Worm (Caenorhabditis elegans): ENCODE results near the gene M18.6.

The M18.6 gene

DNA sequence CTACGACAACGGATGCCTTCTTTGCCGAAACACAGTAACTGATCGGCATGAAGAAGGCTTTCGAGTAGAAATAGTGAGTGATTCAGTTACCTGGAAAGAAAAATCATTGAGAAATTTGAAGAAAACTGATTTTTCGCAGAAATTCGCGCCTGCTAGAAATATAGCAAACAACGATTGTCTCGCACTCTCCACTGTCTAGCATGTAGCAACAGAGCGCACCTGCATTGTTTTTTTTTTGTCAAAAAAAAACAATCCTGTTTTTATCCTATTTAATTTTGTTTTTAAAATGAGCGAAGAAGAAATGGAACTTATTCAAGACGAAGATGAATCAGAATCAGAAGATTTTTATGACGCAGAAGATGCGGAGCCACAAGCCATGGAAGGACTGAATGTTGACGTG lies at the start of gene M18.6, which contains the start of gene ddb-1:
TSS of gene M18.6 (plus strand) at position 235 of the 400 bp plus-strand sequence.
TSS of gene ddb-1 (minus strand) at position 90 of the 400 bp plus-strand sequence.
- no peak for TF ChIP-seq unc-62 (GFP tag; optimal IDR thresholded peaks at IDR 0.05)

- TF ChIP-seq unc-62 (GFP tag; optimal IDR thresholded peaks at IDR 0.05): no peak
Measured at ce11 chrIV:12075497-12075896, 45.6 kb upstream of the M18.6 start, which contains the start of gene K08E4.7. Gene K08E4.7, plus strand, starts transcription at chrIV:12075797.

ce11 chrIV:12078112-12078812 lies 42.8 kb upstream of the M18.6 start, which contains the start of gene tmed-1:
Gene tmed-1, minus strand, starts transcription at chrIV:12078162.
- TF ChIP-seq unc-62 (GFP tag; optimal IDR thresholded peaks at IDR 0.05): no peak

- TF ChIP-seq unc-62 (GFP tag; optimal IDR thresholded peaks at IDR 0.05): no peak
Measured at ce11 chrIV:12078907-12079523, 42.1 kb upstream of the M18.6 start, which contains the start of gene lex-1. Gene lex-1, plus strand, starts transcription at chrIV:12079473.

- no peak for TF ChIP-seq unc-62 (GFP tag; optimal IDR thresholded peaks at IDR 0.05)
Measured at ce11 chrIV:12080807-12081206, 40.3 kb upstream of the M18.6 start.

DNA sequence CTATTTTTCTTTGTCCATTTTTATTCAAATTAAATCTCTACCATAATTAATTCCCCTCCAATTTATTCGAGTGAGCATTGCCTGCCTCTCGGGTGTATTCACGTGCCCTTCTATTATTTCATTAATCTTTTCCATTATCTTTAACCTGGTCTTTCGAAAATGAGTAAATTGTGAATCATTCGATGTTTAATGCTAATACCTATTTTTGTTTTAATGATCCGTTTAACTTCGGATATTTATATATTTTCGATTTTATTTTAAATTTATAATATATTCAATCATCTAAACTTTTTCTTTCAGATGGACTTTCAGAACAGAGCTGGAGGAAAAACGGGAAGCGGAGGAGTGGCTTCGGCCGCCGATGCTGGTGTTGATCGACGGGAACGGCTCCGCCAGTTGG lies 36.9 kb upstream of the M18.6 start, which contains the start of gene repo-1:
TSS of gene repo-1 (plus strand) at position 301 of the 400 bp plus-strand sequence.
- TF ChIP-seq unc-62 (GFP tag; optimal IDR thresholded peaks at IDR 0.05): no peak

ce11 chrIV:12084587-12084986 lies 36.5 kb upstream of the M18.6 start:
- no peak for TF ChIP-seq unc-62 (GFP tag; optimal IDR thresholded peaks at IDR 0.05)

- TF ChIP-seq unc-62 (GFP tag; optimal IDR thresholded peaks at IDR 0.05): no peak
Measured at ce11 chrIV:12085120-12085519, 36.0 kb upstream of the M18.6 start, which contains the start of gene rbm-34. Gene rbm-34, plus strand, starts transcription at chrIV:12085420.

DNA sequence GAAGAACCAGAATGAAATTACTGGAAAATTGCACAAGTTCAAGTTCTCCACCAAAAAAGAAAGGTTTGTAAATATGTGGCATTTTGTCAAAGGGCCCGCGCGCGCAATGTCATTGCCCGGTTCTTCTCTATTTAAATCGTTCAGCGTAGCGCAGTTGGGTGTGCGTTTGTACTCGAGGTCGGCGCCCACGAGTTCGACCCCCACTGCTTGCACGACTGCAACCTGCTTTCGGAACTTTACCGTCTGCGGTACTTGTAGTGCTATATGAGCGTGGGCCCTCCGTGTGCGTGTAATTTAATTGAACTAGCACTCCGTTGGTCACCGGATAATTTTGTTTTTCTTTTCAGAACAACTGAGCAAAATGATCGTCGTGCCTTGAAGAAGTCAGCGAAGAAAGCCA lies 34.6 kb upstream of the M18.6 start:
- no peak for TF ChIP-seq unc-62 (GFP tag; optimal IDR thresholded peaks at IDR 0.05)

ce11 chrIV:12088898-12089297 lies 32.2 kb upstream of the M18.6 start:
- TF ChIP-seq unc-62 (GFP tag; optimal IDR thresholded peaks at IDR 0.05): no peak

DNA sequence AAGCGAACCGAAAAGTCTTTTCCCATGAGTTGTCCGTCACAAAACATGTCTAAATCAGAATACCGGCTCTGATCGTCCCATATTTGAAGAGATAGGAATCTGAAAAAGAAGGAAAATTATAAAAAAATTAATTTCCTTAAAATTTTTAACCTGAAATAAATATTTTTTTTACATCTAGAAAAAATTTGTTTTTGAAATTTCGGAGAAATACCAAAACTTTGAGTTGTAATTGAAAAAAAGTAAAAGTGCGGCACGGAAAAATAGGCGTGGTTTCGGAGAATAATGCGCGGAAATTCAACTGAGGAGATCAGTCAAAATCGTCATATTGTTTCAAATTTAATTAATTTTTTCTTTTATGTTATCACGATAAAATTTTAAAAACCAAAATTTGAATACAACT lies 31.6 kb upstream of the M18.6 start, which contains the start of gene F11A10.6:
TSS of gene F11A10.6 (minus strand) at position 101 of the 400 bp plus-strand sequence.
- no peak for TF ChIP-seq unc-62 (GFP tag; optimal IDR thresholded peaks at IDR 0.05)

DNA sequence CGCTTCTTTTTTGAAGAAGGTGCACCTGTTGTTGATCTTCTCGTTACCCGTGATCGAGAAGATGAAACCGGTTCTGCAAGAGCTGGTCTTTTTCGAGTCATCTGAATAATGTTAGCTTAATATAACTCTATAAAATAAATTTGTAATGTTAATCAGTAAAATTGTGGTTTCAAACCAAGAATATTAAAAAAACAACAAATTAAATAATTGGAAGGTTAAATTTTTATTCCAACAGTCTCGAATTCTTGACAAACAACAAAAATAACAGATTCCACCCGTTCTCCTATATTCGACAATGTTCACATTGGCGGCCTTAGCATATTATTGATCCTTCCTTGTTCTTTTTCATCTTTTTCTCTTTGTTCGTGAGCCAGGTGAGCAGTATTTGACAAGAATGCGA lies 29.0 kb upstream of the M18.6 start, which contains the start of gene mig-32:
TSS of gene mig-32 (minus strand) at position 101 of the 400 bp plus-strand sequence.
- TF ChIP-seq unc-62 (GFP tag; optimal IDR thresholded peaks at IDR 0.05): no peak

- TF ChIP-seq unc-62 (GFP tag; optimal IDR thresholded peaks at IDR 0.05): no peak
Measured at ce11 chrIV:12093384-12093783, 27.7 kb upstream of the M18.6 start, which contains the start of gene cpsf-4. Gene cpsf-4, minus strand, starts transcription at chrIV:12093445.

ce11 chrIV:12093819-12094218 lies 27.3 kb upstream of the M18.6 start, which contains the start of gene F11A10.5:
Gene F11A10.5, plus strand, starts transcription at chrIV:12094119.
- no peak for TF ChIP-seq unc-62 (GFP tag; optimal IDR thresholded peaks at IDR 0.05)

- no peak for TF ChIP-seq unc-62 (GFP tag; optimal IDR thresholded peaks at IDR 0.05)
Measured at ce11 chrIV:12096479-12096878, 24.6 kb upstream of the M18.6 start, which contains the start of gene mon-2. Gene mon-2, plus strand, starts transcription at chrIV:12096779.

DNA sequence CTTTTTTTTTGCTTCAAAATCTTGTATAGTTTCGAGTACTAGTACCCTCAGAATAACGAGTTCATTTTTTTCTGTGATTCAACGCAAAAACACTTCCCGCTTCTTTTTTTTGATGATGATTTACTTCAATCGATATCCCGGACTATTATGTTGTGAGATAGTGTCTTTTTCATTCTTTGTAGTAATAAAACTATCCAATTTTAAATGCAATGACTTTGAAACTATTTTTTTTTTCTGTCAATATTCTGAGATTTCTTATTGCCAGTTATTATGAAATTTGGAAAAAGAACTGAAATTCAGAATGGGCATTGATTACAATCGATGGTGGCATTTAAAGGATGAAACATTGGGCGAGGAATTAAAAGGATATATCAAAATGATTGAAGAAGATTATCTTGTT lies 15.6 kb upstream of the M18.6 start, which contains the start of gene M18.3:
TSS of gene M18.3 (plus strand) at position 301 of the 400 bp plus-strand sequence.
- TF ChIP-seq unc-62 (GFP tag; optimal IDR thresholded peaks at IDR 0.05): no peak
